Worm (Caenorhabditis elegans) whole organism, L3 larva: ENCODE data around the gene aat-3.

Experiments
- R02D3.7 ChIP-seq: fragments of 150-350 bp; optimal IDR thresholded peaks from 2 replicates; lab custom pipeline; 2014; ENCODE audit warnings: missing biosample characterization, missing genetic modification characterization
- ZK546.5 ChIP-seq: sonication (generic microtip); optimal IDR thresholded peaks from 2 replicates; lab custom pipeline; 2017; ENCODE audit warnings: missing biosample characterization, missing genetic modification characterization
- aly-2 ChIP-seq: fragments of 150-350 bp; optimal IDR thresholded peaks from 2 replicates; lab custom pipeline; 2014; ENCODE audit warnings: missing biosample characterization, missing genetic modification characterization
- ama-1 ChIP-seq: fragments of 150-350 bp; optimal IDR thresholded peaks from 2 replicates; lab custom pipeline; 2018
- ceh-16 ChIP-seq: sonication (generic microtip); optimal IDR thresholded peaks from 2 replicates; lab custom pipeline; 2017; ENCODE audit warnings: missing biosample characterization, missing genetic modification characterization
- ceh-28 ChIP-seq: fragments of 150-350 bp; optimal IDR thresholded peaks from 2 replicates; lab custom pipeline; 2014; ENCODE audit warnings: missing biosample characterization, missing genetic modification reagents, missing genetic modification characterization
- ceh-82 ChIP-seq: fragments of 150-350 bp; optimal IDR thresholded peaks from 2 replicates; lab custom pipeline; 2014; ENCODE audit warnings: missing biosample characterization, missing genetic modification characterization
- ceh-9 ChIP-seq: sonication (generic microtip); optimal IDR thresholded peaks from 2 replicates; lab custom pipeline; 2018; ENCODE audit warnings: missing biosample characterization, missing genetic modification characterization
- daf-12 ChIP-seq: fragments of 150-350 bp; optimal IDR thresholded peaks from 2 replicates; lab custom pipeline; 2014; ENCODE audit warnings: missing biosample characterization, missing genetic modification reagents, missing genetic modification characterization
- egl-27 ChIP-seq: sonication (generic microtip); optimal IDR thresholded peaks from 4 replicates; lab custom pipeline; 2017; ENCODE audit warnings: missing biosample characterization, missing genetic modification reagents, missing genetic modification characterization
- egl-5 ChIP-seq: fragments of 150-350 bp; optimal IDR thresholded peaks from 2 replicates; lab custom pipeline; 2017; ENCODE audit warnings: missing biosample characterization, missing genetic modification reagents, missing genetic modification characterization, inconsistent platforms
- elt-1 ChIP-seq: fragments of 150-350 bp; optimal IDR thresholded peaks from 2 replicates; lab custom pipeline; 2014; ENCODE audit warnings: missing biosample characterization, missing genetic modification characterization
- elt-2 ChIP-seq: sonication (generic microtip); optimal IDR thresholded peaks from 2 replicates; lab custom pipeline; 2016; ENCODE audit warnings: missing genetic modification reagents, mild to moderate bottlenecking, missing genetic modification characterization, missing compliant biosample characterization
- elt-3 ChIP-seq, 3 experiments: fragments of 150-350 bp in 1 of 3; sonication (generic microtip) in 2 of 3; optimal IDR thresholded peaks; 2 replicates in 2 of 3; 4 replicates in 1 of 3; lab custom pipeline; 2014 to 2017; ENCODE audit warnings: missing biosample characterization in 3 of 3, missing genetic modification characterization in 3 of 3
- eor-1 ChIP-seq, 2 experiments: fragments of 150-350 bp; optimal IDR thresholded peaks; 2 replicates each; lab custom pipeline; 2014 to 2018; ENCODE audit warnings: missing biosample characterization in 2 of 2, missing genetic modification characterization in 2 of 2
- fkh-10 ChIP-seq: sonication (generic microtip); optimal IDR thresholded peaks from 2 replicates; lab custom pipeline; 2017; ENCODE audit warnings: missing biosample characterization, missing genetic modification reagents, missing genetic modification characterization
- fkh-2 ChIP-seq: fragments of 150-350 bp; optimal IDR thresholded peaks from 2 replicates; lab custom pipeline; 2014; ENCODE audit warnings: missing biosample characterization, missing genetic modification reagents, missing genetic modification characterization
- fos-1 ChIP-seq: fragments of 150-350 bp; optimal IDR thresholded peaks from 2 replicates; lab custom pipeline; 2014; ENCODE audit warnings: missing biosample characterization, missing genetic modification characterization
- hmg-11 ChIP-seq: sonication (generic microtip); optimal IDR thresholded peaks from 2 replicates; lab custom pipeline; 2016; ENCODE audit warnings: missing genetic modification characterization, missing compliant biosample characterization
- jun-1 ChIP-seq: fragments of 150-350 bp; optimal IDR thresholded peaks from 2 replicates; lab custom pipeline; 2014; ENCODE audit warnings: missing biosample characterization, missing genetic modification reagents, missing genetic modification characterization
- lin-15B ChIP-seq: fragments of 150-350 bp; optimal IDR thresholded peaks from 2 replicates; lab custom pipeline; 2014; ENCODE audit warnings: missing biosample characterization, missing genetic modification characterization
- lin-39 ChIP-seq: fragments of 150-350 bp; optimal IDR thresholded peaks from 2 replicates; lab custom pipeline; 2018; ENCODE audit warnings: missing biosample characterization, missing genetic modification reagents, missing genetic modification characterization
- lsy-12 ChIP-seq: sonication (generic microtip); optimal IDR thresholded peaks from 2 replicates; lab custom pipeline; 2016; ENCODE audit warnings: mild to moderate bottlenecking, missing genetic modification characterization, missing compliant biosample characterization
- mdl-1 ChIP-seq: fragments of 150-350 bp; optimal IDR thresholded peaks from 2 replicates; lab custom pipeline; 2014; ENCODE audit warnings: missing biosample characterization, missing genetic modification characterization
- mml-1 ChIP-seq: fragments of 150-350 bp; sonication (generic microtip); optimal IDR thresholded peaks from 3 replicates; lab custom pipeline; 2014; ENCODE audit warnings: missing biosample characterization, missing genetic modification characterization
- nfya-1 ChIP-seq: sonication (generic microtip); optimal IDR thresholded peaks from 2 replicates; lab custom pipeline; 2017; ENCODE audit warnings: missing genetic modification characterization, mild to moderate bottlenecking, missing compliant biosample characterization, antibody characterized with exemption, moderate library complexity; ENCODE audit not compliant: insufficient read depth
- nhr-11 ChIP-seq: fragments of 150-350 bp; optimal IDR thresholded peaks from 2 replicates; lab custom pipeline; 2014; ENCODE audit warnings: missing biosample characterization, missing genetic modification characterization
- nhr-12 ChIP-seq: fragments of 150-350 bp; optimal IDR thresholded peaks from 2 replicates; lab custom pipeline; 2014; ENCODE audit warnings: missing biosample characterization, missing genetic modification characterization
- nhr-23 ChIP-seq: fragments of 150-350 bp; optimal IDR thresholded peaks from 2 replicates; lab custom pipeline; 2014; ENCODE audit warnings: missing biosample characterization, missing genetic modification reagents, missing genetic modification characterization
- nhr-237 ChIP-seq: fragments of 150-350 bp; optimal IDR thresholded peaks from 2 replicates; lab custom pipeline; 2014; ENCODE audit warnings: missing biosample characterization, missing genetic modification characterization
- nhr-25 ChIP-seq: sonication (generic microtip); optimal IDR thresholded peaks from 2 replicates; lab custom pipeline; 2017; ENCODE audit warnings: missing biosample characterization, missing genetic modification characterization
- nhr-28 ChIP-seq: fragments of 150-350 bp; optimal IDR thresholded peaks from 2 replicates; lab custom pipeline; 2014; ENCODE audit warnings: missing biosample characterization, missing genetic modification characterization
- nhr-43 ChIP-seq: sonication (generic microtip); optimal IDR thresholded peaks from 2 replicates; lab custom pipeline; 2016; ENCODE audit warnings: mild to moderate bottlenecking, missing genetic modification characterization, missing compliant biosample characterization; ENCODE audit not compliant: poor library complexity, severe bottlenecking
- nhr-67 ChIP-seq: fragments of 150-350 bp; optimal IDR thresholded peaks from 2 replicates; lab custom pipeline; 2014; ENCODE audit warnings: missing biosample characterization, missing genetic modification characterization
- nhr-76 ChIP-seq: fragments of 150-350 bp; sonication (generic microtip); optimal IDR thresholded peaks from 5 replicates; lab custom pipeline; 2014; ENCODE audit warnings: missing biosample characterization, missing genetic modification characterization
- nhr-77 ChIP-seq: fragments of 150-350 bp; optimal IDR thresholded peaks from 2 replicates; lab custom pipeline; 2014; ENCODE audit warnings: missing biosample characterization, missing genetic modification characterization
- pha-4 ChIP-seq: fragments of 150-350 bp; optimal IDR thresholded peaks from 2 replicates; lab custom pipeline; 2014; ENCODE audit warnings: missing biosample characterization, missing genetic modification reagents, missing genetic modification characterization
- pqm-1 ChIP-seq: fragments of 150-350 bp; optimal IDR thresholded peaks from 2 replicates; lab custom pipeline; 2017; ENCODE audit warnings: missing biosample characterization, missing genetic modification characterization, inconsistent platforms
- sea-2 ChIP-seq: fragments of 150-350 bp; sonication (generic microtip); optimal IDR thresholded peaks from 4 replicates; lab custom pipeline; 2014; ENCODE audit warnings: missing biosample characterization, missing genetic modification reagents, missing genetic modification characterization
- skn-1 ChIP-seq: fragments of 150-350 bp; optimal IDR thresholded peaks from 2 replicates; lab custom pipeline; 2014; ENCODE audit warnings: missing biosample characterization, missing genetic modification characterization
- snpc-4 ChIP-seq: fragments of 150-350 bp; optimal IDR thresholded peaks from 2 replicates; lab custom pipeline; 2014; ENCODE audit warnings: missing biosample characterization, missing genetic modification characterization
- tbx-2 ChIP-seq: sonication (generic microtip); optimal IDR thresholded peaks from 2 replicates; lab custom pipeline; 2016; ENCODE audit warnings: mild to moderate bottlenecking, missing genetic modification characterization, missing compliant biosample characterization
- unc-39 ChIP-seq: sonication (generic microtip); optimal IDR thresholded peaks from 4 replicates; lab custom pipeline; 2017; ENCODE audit warnings: missing biosample characterization, missing genetic modification characterization
- unc-62 ChIP-seq: fragments of 150-350 bp; sonication (generic microtip); optimal IDR thresholded peaks from 4 replicates; lab custom pipeline; 2014; ENCODE audit warnings: missing biosample characterization, missing genetic modification reagents, missing genetic modification characterization
- zag-1 ChIP-seq: fragments of 150-350 bp; optimal IDR thresholded peaks from 2 replicates; lab custom pipeline; 2014; ENCODE audit warnings: missing biosample characterization, missing genetic modification characterization
- ztf-11 ChIP-seq: fragments of 150-350 bp; optimal IDR thresholded peaks from 2 replicates; lab custom pipeline; 2014; ENCODE audit warnings: missing biosample characterization, missing genetic modification characterization
- ztf-4 ChIP-seq: fragments of 150-350 bp; optimal IDR thresholded peaks from 2 replicates; lab custom pipeline; 2014; ENCODE audit warnings: missing biosample characterization, missing genetic modification characterization

aat-3 gene

DNA sequence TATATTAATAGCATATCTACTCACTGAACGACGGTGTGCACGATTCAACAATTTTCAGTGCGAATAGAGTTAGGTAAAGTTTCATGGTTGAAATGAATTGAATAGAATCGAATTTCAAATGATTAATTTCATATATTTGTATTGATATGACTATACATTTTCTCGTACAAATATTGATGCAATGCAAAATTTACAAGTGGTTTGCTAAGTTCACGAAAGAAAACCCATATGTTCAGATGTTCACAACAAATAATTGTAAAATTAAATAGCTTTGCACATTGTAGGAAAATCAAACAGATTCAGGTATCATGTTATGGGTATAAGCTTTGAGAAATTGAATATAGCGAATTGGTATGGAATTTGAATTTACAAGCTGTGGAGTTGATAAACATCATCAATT is 33.6 kb downstream of the aat-3 start, which contains the start of gene H01M10.2:
H01M10.2 (minus strand) TSS at position 101 of the 400 bp plus-strand sequence.
- TF ChIP-seq ztf-4 (tag; lab: Kevin White, UChicago) (no peak), fkh-10 (GFP tag; lab: Kevin White, UChicago) (no peak), ztf-11 (tag; lab: Kevin White, UChicago) (no peak), hmg-11 (tag; lab: Kevin White, UChicago) (no peak), nhr-77 (tag; lab: Kevin White, UChicago) (no peak)

DNA sequence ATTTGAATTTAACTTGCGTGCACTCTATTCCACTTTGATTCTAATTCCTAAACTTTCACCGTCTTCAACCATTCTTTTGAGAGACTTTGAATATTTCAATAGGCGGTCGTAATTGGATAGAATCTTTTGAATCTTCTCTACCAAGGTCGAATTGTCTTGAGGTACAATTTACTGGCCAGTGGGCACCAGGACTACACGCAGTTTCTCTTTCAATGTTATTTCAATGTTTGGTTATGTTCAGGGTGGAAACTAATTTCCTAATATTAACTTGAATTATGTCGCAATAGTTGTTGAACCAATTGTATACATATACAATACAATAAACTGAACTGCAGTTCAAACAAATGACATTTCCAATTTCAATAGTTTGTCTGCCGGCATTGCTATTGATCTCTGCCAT is 36.0 kb downstream of the aat-3 start:
- TF ChIP-seq nhr-25 (peak; percentile 66), unc-39 (tag; lab: Kevin White, UChicago) (no peak)

DNA sequence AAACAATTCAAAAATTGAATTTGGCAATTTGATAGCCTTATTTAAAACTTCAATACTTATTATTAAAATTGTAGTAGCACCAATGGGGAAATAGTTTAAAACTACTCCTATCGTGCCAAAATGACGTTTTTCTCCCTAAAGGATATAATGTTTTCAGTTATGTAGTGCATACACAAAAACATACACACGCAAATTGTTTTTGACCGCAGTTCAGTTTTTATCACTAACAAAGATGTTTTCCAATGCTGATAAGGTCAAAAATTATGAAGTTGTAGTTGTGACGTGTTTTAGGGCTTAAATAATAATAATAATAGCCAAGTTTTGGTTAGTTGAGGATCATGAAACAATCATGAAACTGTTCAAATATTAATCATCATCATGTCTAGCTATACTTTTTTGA is 38.0 kb downstream of the aat-3 start:
- TF ChIP-seq nhr-23 (no peak), elt-2 (tag; lab: Kevin White, UChicago) (peak; percentile 18)

DNA sequence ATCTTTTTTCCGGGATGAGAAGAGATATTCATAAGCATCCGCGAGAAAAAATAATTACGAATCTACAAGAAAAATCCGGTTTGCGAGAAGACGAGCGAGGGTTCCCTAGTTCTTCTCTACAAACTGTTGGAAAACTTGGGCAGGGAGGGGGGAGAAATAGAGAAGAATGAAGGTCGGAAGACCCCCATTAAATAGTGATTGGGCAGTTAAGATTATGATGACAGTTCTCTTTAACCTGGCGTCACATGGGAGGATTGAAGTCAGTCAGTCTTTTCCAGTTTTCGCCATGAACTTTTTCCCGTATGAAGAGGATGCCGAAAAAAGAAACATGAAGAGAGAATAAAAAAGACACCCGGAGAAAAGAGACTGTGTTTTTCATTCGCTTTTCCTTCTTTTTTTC is 38.7 kb downstream of the aat-3 start:
- no peak for TF ChIP-seq fkh-2 (tag; lab: Kevin White, UChicago)
- peak; percentile 71 for TF ChIP-seq nhr-43
- TF ChIP-seq nhr-25: peak; percentile 86
- TF ChIP-seq elt-3 (tag; optimal IDR thresholded peaks at IDR 0.05; lab: Kevin White, UChicago): peak in 1 of 3 experiments; percentile 25
- no peak for TF ChIP-seq unc-62 (GFP tag; lab: Kevin White, UChicago)
- no peak for TF ChIP-seq lin-15B (tag; lab: Kevin White, UChicago)
- no peak for TF ChIP-seq fkh-10 (GFP tag; lab: Kevin White, UChicago)
- TF ChIP-seq ama-1: peak; percentile 67
- TF ChIP-seq zag-1 (tag; lab: Kevin White, UChicago): no peak
- no peak for TF ChIP-seq skn-1 (tag; lab: Kevin White, UChicago)
- TF ChIP-seq ceh-16 (tag; lab: Kevin White, UChicago): no peak
- no peak for TF ChIP-seq egl-27 (tag; lab: Kevin White, UChicago)
- peak; percentile 76 for TF ChIP-seq egl-5
- TF ChIP-seq hmg-11 (tag; lab: Kevin White, UChicago): no peak
- no peak for TF ChIP-seq elt-2 (tag; lab: Kevin White, UChicago)
- TF ChIP-seq lin-39 (tag; lab: Kevin White, UChicago): no peak
- no peak for TF ChIP-seq daf-12 (tag; lab: Kevin White, UChicago)
- TF ChIP-seq pqm-1 (tag; lab: Kevin White, UChicago): no peak
- TF ChIP-seq ztf-4 (tag; lab: Kevin White, UChicago): no peak
- no peak for TF ChIP-seq snpc-4 (tag; lab: Kevin White, UChicago)
- peak; percentile 89 for TF ChIP-seq nhr-23
- TF ChIP-seq ZK546.5 (tag; lab: Kevin White, UChicago): no peak
- no peak for TF ChIP-seq nhr-77 (tag; lab: Kevin White, UChicago)
- no peak for TF ChIP-seq ztf-11 (tag; lab: Kevin White, UChicago)
- TF ChIP-seq tbx-2 (tag; lab: Kevin White, UChicago): peak; percentile 15
- no peak for TF ChIP-seq nhr-67 (tag; lab: Kevin White, UChicago)
- peak; percentile 13 for TF ChIP-seq jun-1
- no peak for TF ChIP-seq nhr-237 (tag; lab: Kevin White, UChicago)
- no peak for TF ChIP-seq nhr-12
- no peak for TF ChIP-seq fos-1 (tag; lab: Kevin White, UChicago)
- no peak for TF ChIP-seq mml-1 (tag; lab: Kevin White, UChicago)
- TF ChIP-seq elt-1 (tag; lab: Kevin White, UChicago): no peak
- TF ChIP-seq mdl-1 (tag; lab: Kevin White, UChicago): peak; percentile 1
- TF ChIP-seq sea-2 (GFP tag; lab: Kevin White, UChicago): no peak
- no peak for TF ChIP-seq ceh-9
- TF ChIP-seq nhr-76 (tag; lab: Kevin White, UChicago): no peak
- no peak for TF ChIP-seq ceh-82
- TF ChIP-seq lsy-12: peak; percentile 15
- TF ChIP-seq nhr-28 (tag; lab: Kevin White, UChicago): no peak
- no peak for TF ChIP-seq R02D3.7 (tag; lab: Kevin White, UChicago)
- peak; percentile 23 for TF ChIP-seq nfya-1 (tag; lab: Kevin White, UChicago)
- TF ChIP-seq eor-1 (tag; optimal IDR thresholded peaks at IDR 0.05; lab: Kevin White, UChicago): no peak
- TF ChIP-seq nhr-11: no peak
- TF ChIP-seq aly-2 (tag; lab: Kevin White, UChicago): no peak
- TF ChIP-seq unc-39 (tag; lab: Kevin White, UChicago): no peak
- TF ChIP-seq pha-4 (tag; lab: Kevin White, UChicago): no peak
- TF ChIP-seq ceh-28 (tag; lab: Kevin White, UChicago): no peak
- TF ChIP-seq, all 47 proteins: peak for 11
